Worm (Caenorhabditis elegans): Measurements from ENCODE around the gene T27E9.2.

T27E9.2 gene

DNA sequence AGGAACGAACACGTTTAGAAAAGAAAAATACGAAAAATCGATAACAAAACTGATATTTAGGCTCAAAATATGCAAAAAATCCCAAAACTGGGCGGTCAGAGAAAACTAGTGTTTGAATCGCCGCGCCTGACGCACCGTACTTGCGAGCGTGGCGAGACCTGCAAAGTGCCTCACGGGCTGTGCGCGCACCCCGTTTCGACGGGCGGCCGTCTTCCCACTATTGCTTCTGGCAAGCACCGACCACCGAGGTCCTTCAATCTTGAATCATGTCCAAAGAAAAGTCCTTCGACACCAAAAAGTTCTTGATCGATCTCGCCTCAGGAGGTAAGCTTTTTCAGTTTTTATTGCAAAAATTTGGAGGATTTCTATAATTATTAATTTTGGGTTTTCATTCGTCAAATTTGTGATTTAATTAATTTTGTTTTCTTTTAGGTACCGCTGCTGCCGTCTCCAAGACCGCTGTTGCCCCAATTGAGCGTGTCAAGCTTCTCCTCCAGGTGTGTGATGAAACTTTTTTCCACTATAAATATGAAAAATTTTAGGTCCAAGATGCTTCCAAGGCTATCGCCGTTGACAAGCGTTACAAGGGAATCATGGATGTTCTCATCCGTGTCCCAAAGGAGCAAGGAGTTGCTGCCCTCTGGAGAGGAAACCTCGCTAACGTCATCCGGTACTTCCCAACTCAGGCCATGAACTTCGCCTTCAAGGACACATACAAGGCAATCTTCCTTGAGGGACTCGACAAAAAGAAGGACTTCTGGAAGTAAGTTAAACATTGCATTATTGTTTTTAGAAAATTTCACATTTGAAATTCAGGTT is 790 bp upstream of the T27E9.2 start, which contains the start of gene ant-1.1 (continued):
- 0 out of 2 replicates have a peak, but pooled peaks have one; percentile 29 for TF ChIP-seq unc-3 (GFP tag; conservative IDR thresholded peaks at IDR 0.05)
- TF ChIP-seq unc-3 (tag; optimal IDR thresholded peaks at IDR 0.05) = no peak
- TF ChIP-seq hlh-30 (tag; optimal IDR thresholded peaks at IDR 0.05; ENCODE audit: insufficient read depth) = peak; percentile 53
- TF ChIP-seq ceh-45 (GFP tag; IDR thresholded peaks at IDR 0.05) = no peak
- TF ChIP-seq ceh-24 (tag; optimal IDR thresholded peaks at IDR 0.05) = peak; percentile 26
- peak; percentile 87 for TF ChIP-seq ceh-34 (tag; optimal IDR thresholded peaks at IDR 0.05)
- peak; percentile 65 for TF ChIP-seq unc-55 (GFP tag; optimal IDR thresholded peaks at IDR 0.05)
- TF ChIP-seq ceh-31 (tag; optimal IDR thresholded peaks at IDR 0.05) = peak; percentile 83
- no peak for TF ChIP-seq fkh-6 (tag; optimal IDR thresholded peaks at IDR 0.05)
- TF ChIP-seq K02D7.2 (tag; optimal IDR thresholded peaks at IDR 0.05) = peak; percentile 14
- no peak for TF ChIP-seq ceh-9 (tag; optimal IDR thresholded peaks at IDR 0.05)
- TF ChIP-seq fax-1 (tag; optimal IDR thresholded peaks at IDR 0.05) = peak; percentile 12
- TF ChIP-seq ceh-14 (tag; optimal IDR thresholded peaks at IDR 0.05) = peak; percentile 56
- peak; percentile 45 for TF ChIP-seq dve-1 (tag; optimal IDR thresholded peaks at IDR 0.05)
- TF ChIP-seq ceh-2 (tag; optimal IDR thresholded peaks at IDR 0.05) = peak; percentile 38
- TF ChIP-seq unc-42 (tag; optimal IDR thresholded peaks at IDR 0.05) = peak; percentile 77
- TF ChIP-seq gmeb-2 (tag; optimal IDR thresholded peaks at IDR 0.05) = peak; percentile 49
- peak; percentile 53 for TF ChIP-seq elt-2 (tag; optimal IDR thresholded peaks at IDR 0.05)
- TF ChIP-seq ceh-48 (tag; optimal IDR thresholded peaks at IDR 0.05) = peak; percentile 29
- no peak for TF ChIP-seq zip-5 (tag; optimal IDR thresholded peaks at IDR 0.05)
- TF ChIP-seq che-1 (tag; optimal IDR thresholded peaks at IDR 0.05) = peak; percentile 33
- no peak for TF ChIP-seq lin-11 (tag; optimal IDR thresholded peaks at IDR 0.05)
- TF ChIP-seq unc-86 (tag; optimal IDR thresholded peaks at IDR 0.05) = peak; percentile 55

ce11 chrIII:13461535-13461934 is 849 bp downstream of the T27E9.2 start:
- no peak for TF ChIP-seq T23F11.4 (GFP tag; optimal IDR thresholded peaks at IDR 0.05)
- TF ChIP-seq eyg-1 (tag; optimal IDR thresholded peaks at IDR 0.05) = no peak

DNA sequence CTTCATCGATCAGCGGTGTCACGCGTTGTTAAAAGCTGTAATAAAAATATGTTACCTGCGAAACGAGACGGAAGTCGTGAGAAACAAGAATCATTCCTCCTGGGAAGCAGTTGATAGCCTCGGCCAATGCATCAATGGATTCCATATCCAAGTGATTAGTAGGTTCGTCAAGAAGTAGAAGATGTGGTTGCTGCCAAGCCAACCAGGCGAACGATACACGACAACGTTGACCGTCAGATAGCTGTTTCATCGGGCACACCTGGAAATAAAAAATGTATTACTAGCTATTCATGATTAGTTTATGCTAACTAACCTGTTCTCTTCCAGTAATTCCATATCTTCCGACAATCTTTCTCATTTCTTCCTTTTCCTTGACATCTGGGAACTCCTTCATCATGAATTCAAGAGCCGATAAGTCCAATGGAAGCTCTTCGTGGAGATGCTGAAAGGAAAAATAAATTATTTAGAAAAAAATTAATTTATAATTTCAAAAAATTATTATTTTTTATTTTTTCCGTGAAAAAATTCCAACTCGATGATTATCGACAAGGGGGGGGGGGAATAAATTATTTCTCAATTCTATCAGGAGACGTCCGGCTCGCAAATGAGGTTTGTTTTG is 3.3 kb downstream of the T27E9.2 start, which contains the start of gene tag-164:
Gene tag-164 (plus strand): TSS at position 569 of the 619 bp plus-strand sequence.
- TF ChIP-seq T23F11.4 (GFP tag; optimal IDR thresholded peaks at IDR 0.05) = no peak
- no peak for TF ChIP-seq ceh-24 (tag; optimal IDR thresholded peaks at IDR 0.05)
- TF ChIP-seq ama-1 (optimal IDR thresholded peaks at IDR 0.05) = no peak
- TF ChIP-seq gmeb-2 (tag; optimal IDR thresholded peaks at IDR 0.05) = no peak
- TF ChIP-seq fkh-10 (GFP tag; optimal IDR thresholded peaks at IDR 0.05) = no peak
- TF ChIP-seq ahr-1 (tag; optimal IDR thresholded peaks at IDR 0.05) = no peak
- no peak for TF ChIP-seq sox-4 (tag; optimal IDR thresholded peaks at IDR 0.05)
- TF ChIP-seq ceh-34 (tag; optimal IDR thresholded peaks at IDR 0.05) = no peak
- no peak for TF ChIP-seq sox-2 (GFP tag; IDR thresholded peaks at IDR 0.05)
- no peak for TF ChIP-seq npax-4 (tag; optimal IDR thresholded peaks at IDR 0.05)
- no peak for TF ChIP-seq lim-6 (tag; optimal IDR thresholded peaks at IDR 0.05)
- TF ChIP-seq pat-9 (tag; optimal IDR thresholded peaks at IDR 0.05) = no peak
- TF ChIP-seq sdc-2 (tag; optimal IDR thresholded peaks at IDR 0.05) = no peak
- no peak for TF ChIP-seq ceh-48 (tag; optimal IDR thresholded peaks at IDR 0.05)

ce11 chrIII:13457305-13457704 is 5.1 kb downstream of the T27E9.2 start:
- TF ChIP-seq hlh-6 (tag; optimal IDR thresholded peaks at IDR 0.05) = no peak
- TF ChIP-seq ceh-19 (GFP tag; optimal IDR thresholded peaks at IDR 0.05) = no peak
- TF ChIP-seq syd-9 (tag; optimal IDR thresholded peaks at IDR 0.05) = no peak
- no peak for TF ChIP-seq lim-6 (tag; optimal IDR thresholded peaks at IDR 0.05)
- TF ChIP-seq T23F11.4 (GFP tag; optimal IDR thresholded peaks at IDR 0.05) = no peak
- no peak for TF ChIP-seq ttx-3 (tag; optimal IDR thresholded peaks at IDR 0.05)
- no peak for TF ChIP-seq gmeb-2 (tag; optimal IDR thresholded peaks at IDR 0.05)
- TF ChIP-seq hlh-15 (tag; optimal IDR thresholded peaks at IDR 0.05) = no peak
- no peak for TF ChIP-seq eyg-1 (tag; optimal IDR thresholded peaks at IDR 0.05)
- TF ChIP-seq unc-42 (tag; optimal IDR thresholded peaks at IDR 0.05) = no peak
- no peak for TF ChIP-seq nhr-11 (tag; optimal IDR thresholded peaks at IDR 0.05)
- TF ChIP-seq ets-4 (tag; optimal IDR thresholded peaks at IDR 0.05) = no peak
- no peak for TF ChIP-seq pha-4 (tag; optimal IDR thresholded peaks at IDR 0.05)
- TF ChIP-seq hlh-8 (tag; optimal IDR thresholded peaks at IDR 0.05) = no peak
- TF ChIP-seq madf-2 (tag; optimal IDR thresholded peaks at IDR 0.05) = no peak
- no peak for TF ChIP-seq pha-2 (tag; optimal IDR thresholded peaks at IDR 0.05)
- no peak for TF ChIP-seq rnt-1 (tag; optimal IDR thresholded peaks at IDR 0.05)
- no peak for TF ChIP-seq sdc-2 (tag; optimal IDR thresholded peaks at IDR 0.05)
- no peak for TF ChIP-seq elt-2 (tag; optimal IDR thresholded peaks at IDR 0.05)

Measured in whole organism, late embryonic.